Worm (Caenorhabditis elegans) whole organism, young adult: Measurements from ENCODE around the gene mtrr-1.

Experiments used
- F52B5.7 ChIP-seq: sonication (generic microtip); optimal IDR thresholded peaks from 2 replicates; lab custom pipeline; 2016; ENCODE audit warnings: mild to moderate bottlenecking, missing genetic modification characterization, missing compliant biosample characterization
- K11D2.4 ChIP-seq: fragments of 200-800 bp; sonication (Bioruptor generic); IDR thresholded peaks from 2 replicates; pipeline ENCODE4 v1.3.6; 2022; ENCODE audit warnings: missing genetic modification reagents, missing genetic modification characterization, missing compliant biosample characterization
- T07F8.4 ChIP-seq: sonication (generic microtip); optimal IDR thresholded peaks from 2 replicates; lab custom pipeline; 2016; ENCODE audit warnings: mild to moderate bottlenecking, missing genetic modification characterization, moderate library complexity, missing compliant biosample characterization
- aptf-2 ChIP-seq: fragments of 200-800 bp; sonication (Bioruptor generic); conservative IDR thresholded peaks from 2 replicates; pipeline ENCODE4 v1.3.6; 2022; ENCODE audit warnings: missing genetic modification reagents, missing genetic modification characterization, missing compliant biosample characterization
- ceh-27 ChIP-seq: fragments of 200-800 bp; sonication (Bioruptor generic); optimal IDR thresholded peaks from 2 replicates; lab custom pipeline; 2018; ENCODE audit warnings: mild to moderate bottlenecking, missing genetic modification characterization, moderate library complexity, missing compliant biosample characterization
- egl-18 ChIP-seq: fragments of 200-800 bp; sonication (Bioruptor generic); IDR thresholded peaks from 2 replicates; pipeline ENCODE4 v1.3.6; 2022; ENCODE audit warnings: missing genetic modification reagents, missing genetic modification characterization, missing compliant biosample characterization
- hmg-20 ChIP-seq: fragments of 200-800 bp; sonication (Bioruptor generic); IDR thresholded peaks from 2 replicates; pipeline ENCODE4 v1.3.6; 2022; ENCODE audit warnings: missing genetic modification reagents, missing genetic modification characterization, missing compliant biosample characterization
- lin-35 ChIP-seq, 3 experiments: fragments of 150-350 bp in 2 of 3; sonication (generic microtip) in 1 of 3; optimal IDR thresholded peaks; 2 replicates each; lab custom pipeline; 2014 to 2018; ENCODE audit warnings: missing biosample characterization in 3 of 3, missing genetic modification characterization in 3 of 3, missing genetic modification reagents in 3 of 3
- nfya-1 ChIP-seq: sonication (generic microtip); optimal IDR thresholded peaks from 2 replicates; lab custom pipeline; 2017; ENCODE audit warnings: antibody characterized with exemption, missing compliant biosample characterization, missing genetic modification characterization, borderline replicate concordance; ENCODE audit not compliant: insufficient read depth
- nhr-80 ChIP-seq: sonication (generic microtip); optimal IDR thresholded peaks from 2 replicates; lab custom pipeline; 2016; ENCODE audit warnings: missing genetic modification characterization, missing compliant biosample characterization
- nhr-90 ChIP-seq: sonication (generic microtip); optimal IDR thresholded peaks from 2 replicates; lab custom pipeline; 2016; ENCODE audit warnings: missing genotype, mild to moderate bottlenecking, missing genetic modification characterization, missing compliant biosample characterization
- unc-130 ChIP-seq: sonication (generic microtip); optimal IDR thresholded peaks from 2 replicates; lab custom pipeline; 2016; ENCODE audit warnings: missing genetic modification reagents, missing genetic modification characterization, missing compliant biosample characterization
- ztf-25 ChIP-seq: fragments of 200-800 bp; sonication (Bioruptor generic); IDR thresholded peaks from 2 replicates; pipeline ENCODE4 v1.3.6; 2022; ENCODE audit warnings: missing genetic modification reagents, missing genetic modification characterization, missing compliant biosample characterization

DNA sequence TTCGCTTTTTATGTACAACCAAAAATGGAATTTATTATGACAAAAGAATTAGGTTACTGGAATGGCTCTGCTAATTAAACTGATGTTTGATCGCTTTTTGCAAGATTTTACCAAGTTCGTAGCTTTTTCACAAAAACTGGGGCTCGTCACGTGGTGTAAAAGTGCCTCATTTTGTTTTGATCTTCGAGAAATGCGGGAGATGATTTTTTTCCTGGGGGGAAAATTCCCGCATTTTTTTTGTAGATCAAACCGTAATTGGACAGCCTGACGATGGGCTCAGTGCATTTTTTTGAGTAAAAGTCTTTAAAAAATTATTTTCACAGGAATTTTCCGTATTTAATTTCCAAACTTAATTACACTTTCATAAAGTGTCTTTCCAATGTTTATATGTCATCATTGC lies 3.4 kb downstream of the mtrr-1 start:
- TF ChIP-seq ztf-25 (GFP tag; lab: Robert Waterston, UW) (no peak), nfya-1 (tag; lab: Kevin White, UChicago) (no peak), aptf-2 (GFP tag; lab: Robert Waterston, UW) (no peak), unc-130 (GFP tag; lab: Kevin White, UChicago) (no peak), nhr-80 (tag; lab: Kevin White, UChicago) (no peak), ceh-27 (GFP tag; lab: Kevin White, UChicago) (no peak), hmg-20 (no peak), F52B5.7 (tag; lab: Kevin White, UChicago) (no peak), T07F8.4 (tag; lab: Kevin White, UChicago) (no peak), nhr-90 (no peak), lin-35 (GFP tag; optimal IDR thresholded peaks at IDR 0.05; lab: Kevin White, UChicago) (no peak), egl-18 (GFP tag; lab: Robert Waterston, UW) (no peak), K11D2.4 (GFP tag; lab: Robert Waterston, UW) (no peak)
